Worm (Caenorhabditis elegans) whole organism, mixed stage, embryonic: ENCODE data around the gene ife-4.

ENCODE experiments used
- M03D4.4 ChIP-seq: sonication (generic microtip); optimal IDR thresholded peaks from 2 replicates; lab custom pipeline; 2017; ENCODE audit warnings: mild to moderate bottlenecking, missing genetic modification characterization, missing compliant biosample characterization
- bed-3 ChIP-seq: fragments of 200-800 bp; sonication (Bioruptor generic); optimal IDR thresholded peaks from 3 replicates; lab custom pipeline; 2018; ENCODE audit warnings: mild to moderate bottlenecking, missing genetic modification characterization, moderate library complexity, missing compliant biosample characterization
- blmp-1 ChIP-seq: fragments of 150-350 bp; optimal IDR thresholded peaks from 2 replicates; lab custom pipeline; 2014; ENCODE audit warnings: missing biosample characterization, missing genetic modification characterization
- ceh-39 ChIP-seq: fragments of 150-350 bp; optimal IDR thresholded peaks from 2 replicates; lab custom pipeline; 2014; ENCODE audit warnings: missing biosample characterization, missing genetic modification characterization
- ceh-43 ChIP-seq: fragments of 200-800 bp; sonication (Bioruptor generic); optimal IDR thresholded peaks from 2 replicates; lab custom pipeline; 2018; ENCODE audit warnings: mild to moderate bottlenecking, missing genetic modification characterization, moderate library complexity, missing compliant biosample characterization
- ceh-83 ChIP-seq: fragments of 200-800 bp; sonication (Bioruptor generic); optimal IDR thresholded peaks from 2 replicates; lab custom pipeline; 2018; ENCODE audit warnings: mild to moderate bottlenecking, missing genetic modification characterization, missing compliant biosample characterization
- ces-1 ChIP-seq: fragments of 150-350 bp; optimal IDR thresholded peaks from 2 replicates; lab custom pipeline; 2014; ENCODE audit warnings: missing biosample characterization, missing genetic modification reagents, missing genetic modification characterization
- cnd-1 ChIP-seq: fragments of 200-800 bp; sonication (Bioruptor generic); optimal IDR thresholded peaks from 2 replicates; lab custom pipeline; 2018; ENCODE audit warnings: mild to moderate bottlenecking, missing genetic modification characterization, missing compliant biosample characterization
- drap-1 ChIP-seq: fragments of 200-800 bp; sonication (Bioruptor generic); optimal IDR thresholded peaks from 3 replicates; lab custom pipeline; 2018; ENCODE audit warnings: mild to moderate bottlenecking, missing genetic modification characterization, missing compliant biosample characterization
- elt-1 ChIP-seq: sonication (generic microtip); optimal IDR thresholded peaks from 2 replicates; lab custom pipeline; 2017; ENCODE audit warnings: missing genetic modification characterization, mild to moderate bottlenecking, missing compliant biosample characterization, antibody characterized with exemption, moderate library complexity, borderline replicate concordance; ENCODE audit not compliant: insufficient read depth
- elt-3 ChIP-seq: fragments of 150-350 bp; optimal IDR thresholded peaks from 2 replicates; lab custom pipeline; 2014; ENCODE audit warnings: missing biosample characterization, missing genetic modification characterization
- flh-1 ChIP-seq: fragments of 200-800 bp; sonication (Bioruptor generic); optimal IDR thresholded peaks from 2 replicates; lab custom pipeline; 2018; ENCODE audit warnings: mild to moderate bottlenecking, missing genetic modification characterization, moderate library complexity, missing compliant biosample characterization
- ham-2 ChIP-seq: fragments of 200-800 bp; sonication (Bioruptor generic); optimal IDR thresholded peaks from 2 replicates; lab custom pipeline; 2018; ENCODE audit warnings: mild to moderate bottlenecking, missing genetic modification characterization, missing compliant biosample characterization
- hlh-1 ChIP-seq: fragments of 150-350 bp; optimal IDR thresholded peaks from 2 replicates; lab custom pipeline; 2014; ENCODE audit warnings: missing biosample characterization, missing genetic modification reagents, missing genetic modification characterization
- lin-13 ChIP-seq: fragments of 150-350 bp; optimal IDR thresholded peaks from 2 replicates; lab custom pipeline; 2014; ENCODE audit warnings: missing biosample characterization, missing genetic modification characterization
- lin-32 ChIP-seq: fragments of 200-800 bp; sonication (Bioruptor generic); optimal IDR thresholded peaks from 2 replicates; lab custom pipeline; 2018; ENCODE audit warnings: mild to moderate bottlenecking, missing genetic modification characterization, missing compliant biosample characterization
- lsy-2 ChIP-seq: fragments of 150-350 bp; optimal IDR thresholded peaks from 2 replicates; lab custom pipeline; 2014; ENCODE audit warnings: missing biosample characterization, missing genetic modification characterization
- mab-5 ChIP-seq: fragments of 150-350 bp; optimal IDR thresholded peaks from 2 replicates; lab custom pipeline; 2014; ENCODE audit warnings: missing biosample characterization, missing genetic modification characterization
- mep-1 ChIP-seq: fragments of 150-350 bp; optimal IDR thresholded peaks from 2 replicates; lab custom pipeline; 2017; ENCODE audit warnings: missing biosample characterization, missing genetic modification reagents, missing genetic modification characterization, inconsistent platforms
- mls-2 ChIP-seq: sonication (generic microtip); optimal IDR thresholded peaks from 2 replicates; lab custom pipeline; 2016; ENCODE audit warnings: mild to moderate bottlenecking, missing genetic modification characterization, moderate library complexity, missing compliant biosample characterization
- nhr-12 ChIP-seq: fragments of 150-350 bp; optimal IDR thresholded peaks from 2 replicates; lab custom pipeline; 2014; ENCODE audit warnings: missing biosample characterization, missing genetic modification characterization
- nhr-2 ChIP-seq: fragments of 150-350 bp; optimal IDR thresholded peaks from 2 replicates; lab custom pipeline; 2014; ENCODE audit warnings: missing biosample characterization, missing genetic modification characterization
- nhr-237 ChIP-seq: fragments of 150-350 bp; optimal IDR thresholded peaks from 2 replicates; lab custom pipeline; 2014; ENCODE audit warnings: missing biosample characterization, missing genetic modification characterization
- nhr-28 ChIP-seq: fragments of 150-350 bp; optimal IDR thresholded peaks from 2 replicates; lab custom pipeline; 2014; ENCODE audit warnings: missing biosample characterization, missing genetic modification characterization
- nhr-76 ChIP-seq: sonication (generic microtip); optimal IDR thresholded peaks from 2 replicates; lab custom pipeline; 2017; ENCODE audit warnings: missing biosample characterization, missing genetic modification characterization
- pha-4 ChIP-seq: fragments of 150-350 bp; optimal IDR thresholded peaks from 2 replicates; lab custom pipeline; 2018; ENCODE audit warnings: missing biosample characterization, missing genetic modification reagents, missing genetic modification characterization
- sem-2 ChIP-seq: fragments of 200-800 bp; sonication (Bioruptor generic); optimal IDR thresholded peaks from 2 replicates; lab custom pipeline; 2018; ENCODE audit warnings: mild to moderate bottlenecking, missing genetic modification characterization, missing compliant biosample characterization
- snpc-4 ChIP-seq: fragments of 150-350 bp; optimal IDR thresholded peaks from 2 replicates; lab custom pipeline; 2014; ENCODE audit warnings: missing biosample characterization, missing genetic modification characterization
- sptf-1 ChIP-seq: sonication (generic microtip); optimal IDR thresholded peaks from 2 replicates; lab custom pipeline; 2017; ENCODE audit warnings: mild to moderate bottlenecking, missing genetic modification characterization, moderate library complexity, missing compliant biosample characterization
- tbx-8 ChIP-seq: fragments of 200-800 bp; sonication (Bioruptor generic); optimal IDR thresholded peaks from 2 replicates; lab custom pipeline; 2018; ENCODE audit warnings: mild to moderate bottlenecking, missing genetic modification characterization, moderate library complexity, missing compliant biosample characterization
- unc-120 ChIP-seq: sonication (generic microtip); optimal IDR thresholded peaks from 2 replicates; lab custom pipeline; 2017; ENCODE audit warnings: missing genetic modification characterization, missing compliant biosample characterization; ENCODE audit not compliant: poor library complexity, severe bottlenecking
- unc-39 ChIP-seq: fragments of 150-350 bp; optimal IDR thresholded peaks from 2 replicates; lab custom pipeline; 2014; ENCODE audit warnings: missing biosample characterization, missing genetic modification characterization
- unc-62 ChIP-seq: fragments of 150-350 bp; optimal IDR thresholded peaks from 2 replicates; lab custom pipeline; 2014; ENCODE audit warnings: missing biosample characterization, missing genetic modification reagents, missing genetic modification characterization
- zip-8 ChIP-seq: fragments of 150-350 bp; optimal IDR thresholded peaks from 2 replicates; lab custom pipeline; 2014; ENCODE audit warnings: missing biosample characterization, missing genetic modification characterization
- ztf-11 ChIP-seq: fragments of 150-350 bp; optimal IDR thresholded peaks from 2 replicates; lab custom pipeline; 2014; ENCODE audit warnings: missing biosample characterization, missing genetic modification characterization

The ife-4 gene

ce11 chrX:1119305-1119704 is 15.3 kb downstream of the ife-4 start, which contains the start of gene C05D9.7:
Gene C05D9.7, minus strand, starts transcription at chrX:1119405.
- TF ChIP-seq ham-2 (GFP tag; lab: Kevin White, UChicago) = no peak
- no peak for TF ChIP-seq pha-4 (tag; lab: Kevin White, UChicago)
- TF ChIP-seq nhr-76 (tag; lab: Kevin White, UChicago) = no peak
- no peak for TF ChIP-seq unc-62 (GFP tag; lab: Kevin White, UChicago)

- TF ChIP-seq snpc-4 = no peak
- TF ChIP-seq ceh-83 (GFP tag; lab: Kevin White, UChicago) = no peak
- peak; percentile 99 for TF ChIP-seq unc-62 (GFP tag; lab: Kevin White, UChicago)
- peak; percentile 59 for TF ChIP-seq unc-120 (tag; lab: Kevin White, UChicago)
- TF ChIP-seq lin-13 (tag; lab: Kevin White, UChicago) = no peak
- no peak for TF ChIP-seq unc-39
- no peak for TF ChIP-seq elt-1
- TF ChIP-seq ztf-11 = peak; percentile 36
- TF ChIP-seq ceh-43 (GFP tag; lab: Kevin White, UChicago) = no peak
- TF ChIP-seq mab-5 (tag; lab: Kevin White, UChicago) = peak; percentile 52
- no peak for TF ChIP-seq nhr-28 (tag; lab: Kevin White, UChicago)
- TF ChIP-seq ceh-39 (tag; lab: Kevin White, UChicago) = no peak
- TF ChIP-seq drap-1 (GFP tag; lab: Kevin White, UChicago) = no peak
- no peak for TF ChIP-seq lin-32
- TF ChIP-seq flh-1 (GFP tag; lab: Kevin White, UChicago) = no peak
- TF ChIP-seq cnd-1 (tag; lab: Kevin White, UChicago) = peak; percentile 23
- TF ChIP-seq nhr-76 (tag; lab: Kevin White, UChicago) = no peak
- peak; percentile 68 for TF ChIP-seq mls-2 (tag; lab: Kevin White, UChicago)
- TF ChIP-seq M03D4.4 (tag; lab: Kevin White, UChicago) = peak; percentile 32
- TF ChIP-seq sem-2 (GFP tag; lab: Kevin White, UChicago) = no peak
- TF ChIP-seq bed-3 (GFP tag; lab: Kevin White, UChicago) = no peak
- no peak for TF ChIP-seq tbx-8
- peak; percentile 46 for TF ChIP-seq sptf-1
- TF ChIP-seq pha-4 (tag; lab: Kevin White, UChicago) = no peak
- TF ChIP-seq hlh-1 = peak; percentile 33
- no peak for TF ChIP-seq zip-8 (tag; lab: Kevin White, UChicago)
- TF ChIP-seq ham-2 (GFP tag; lab: Kevin White, UChicago) = no peak
- TF ChIP-seq mep-1 (tag; lab: Kevin White, UChicago) = peak; percentile 5
- no peak for TF ChIP-seq nhr-237 (tag; lab: Kevin White, UChicago)
- peak; percentile 64 for TF ChIP-seq nhr-2 (tag; lab: Kevin White, UChicago)
- peak; percentile 99 for TF ChIP-seq ces-1 (GFP tag; lab: Kevin White, UChicago)
- no peak for TF ChIP-seq blmp-1 (tag; lab: Kevin White, UChicago)
- TF ChIP-seq lsy-2 (tag; lab: Kevin White, UChicago) = no peak
- TF ChIP-seq elt-3 = no peak
- no peak for TF ChIP-seq nhr-12 (tag; lab: Kevin White, UChicago)
Observed at ce11 chrX:1120326-1120725, 16.3 kb downstream of the ife-4 start.

- TF ChIP-seq hlh-1 (no peak), drap-1 (GFP tag; lab: Kevin White, UChicago) (no peak), flh-1 (GFP tag; lab: Kevin White, UChicago) (no peak), elt-1 (no peak), nhr-76 (tag; lab: Kevin White, UChicago) (no peak), ztf-11 (no peak), lin-13 (tag; lab: Kevin White, UChicago) (no peak), nhr-28 (tag; lab: Kevin White, UChicago) (no peak), unc-62 (GFP tag; lab: Kevin White, UChicago) (no peak), blmp-1 (tag; lab: Kevin White, UChicago) (no peak), ceh-83 (GFP tag; lab: Kevin White, UChicago) (no peak), unc-39 (no peak), nhr-237 (tag; lab: Kevin White, UChicago) (no peak), pha-4 (tag; lab: Kevin White, UChicago) (no peak)
Observed at ce11 chrX:1121575-1121974, 17.6 kb downstream of the ife-4 start.

ce11 chrX:1122198-1122597 is 18.2 kb downstream of the ife-4 start:
- no peak for TF ChIP-seq ceh-83 (GFP tag; lab: Kevin White, UChicago)
- peak; percentile 63 for TF ChIP-seq unc-62 (GFP tag; lab: Kevin White, UChicago)
- TF ChIP-seq ztf-11 = no peak
- TF ChIP-seq lin-13 (tag; lab: Kevin White, UChicago) = no peak
- no peak for TF ChIP-seq mep-1 (tag; lab: Kevin White, UChicago)
- TF ChIP-seq unc-120 (tag; lab: Kevin White, UChicago) = peak; percentile 18
- no peak for TF ChIP-seq lsy-2 (tag; lab: Kevin White, UChicago)
- TF ChIP-seq pha-4 (tag; lab: Kevin White, UChicago) = no peak
- TF ChIP-seq tbx-8 = no peak
- TF ChIP-seq ceh-43 (GFP tag; lab: Kevin White, UChicago) = no peak
- no peak for TF ChIP-seq nhr-12 (tag; lab: Kevin White, UChicago)
- TF ChIP-seq M03D4.4 (tag; lab: Kevin White, UChicago) = no peak
- TF ChIP-seq flh-1 (GFP tag; lab: Kevin White, UChicago) = no peak
- no peak for TF ChIP-seq hlh-1
- TF ChIP-seq unc-39 = no peak
- TF ChIP-seq nhr-2 (tag; lab: Kevin White, UChicago) = no peak
- TF ChIP-seq elt-3 = no peak
- TF ChIP-seq ces-1 (GFP tag; lab: Kevin White, UChicago) = peak; percentile 25
- TF ChIP-seq mab-5 (tag; lab: Kevin White, UChicago) = peak; percentile 11
- no peak for TF ChIP-seq cnd-1 (tag; lab: Kevin White, UChicago)
- no peak for TF ChIP-seq ceh-39 (tag; lab: Kevin White, UChicago)
- no peak for TF ChIP-seq lin-32
- no peak for TF ChIP-seq sem-2 (GFP tag; lab: Kevin White, UChicago)
- no peak for TF ChIP-seq bed-3 (GFP tag; lab: Kevin White, UChicago)
- TF ChIP-seq snpc-4 = no peak
- no peak for TF ChIP-seq nhr-237 (tag; lab: Kevin White, UChicago)
- TF ChIP-seq ham-2 (GFP tag; lab: Kevin White, UChicago) = no peak
- no peak for TF ChIP-seq drap-1 (GFP tag; lab: Kevin White, UChicago)
- TF ChIP-seq zip-8 (tag; lab: Kevin White, UChicago) = no peak
- no peak for TF ChIP-seq nhr-28 (tag; lab: Kevin White, UChicago)
- TF ChIP-seq elt-1 = no peak
- no peak for TF ChIP-seq blmp-1 (tag; lab: Kevin White, UChicago)
